Worm (Caenorhabditis elegans) whole organism, L1 larva: ENCODE results near the gene frpr-3.

Experiments
- ama-1 ChIP-seq: fragments of 150-350 bp; optimal IDR thresholded peaks from 2 replicates; lab custom pipeline; 2014
- fkh-8 ChIP-seq: sonication (generic microtip); optimal IDR thresholded peaks from 2 replicates; lab custom pipeline; 2016; ENCODE audit warnings: mild to moderate bottlenecking, missing genetic modification characterization, missing compliant biosample characterization
- mdl-1 ChIP-seq, 2 experiments: fragments of 150-350 bp; optimal IDR thresholded peaks; 2 replicates each; lab custom pipeline; 2014 to 2017; ENCODE audit warnings: missing biosample characterization in 2 of 2, missing genetic modification characterization in 2 of 2, inconsistent platforms in 1 of 2
- nhr-11 ChIP-seq: fragments of 150-350 bp; optimal IDR thresholded peaks from 2 replicates; lab custom pipeline; 2014; ENCODE audit warnings: missing biosample characterization, missing genetic modification characterization
- nhr-77 ChIP-seq: fragments of 150-350 bp; optimal IDR thresholded peaks from 2 replicates; lab custom pipeline; 2014; ENCODE audit warnings: missing biosample characterization, missing genetic modification characterization
- pag-3 ChIP-seq: sonication (generic microtip); optimal IDR thresholded peaks from 2 replicates; lab custom pipeline; 2017; ENCODE audit warnings: missing genetic modification characterization, mild to moderate bottlenecking, missing compliant biosample characterization, antibody characterized with exemption, borderline replicate concordance; ENCODE audit not compliant: insufficient read depth
- pqm-1 ChIP-seq: sonication (generic microtip); optimal IDR thresholded peaks from 3 replicates; lab custom pipeline; 2017; ENCODE audit warnings: missing biosample characterization, missing genetic modification characterization

- no peak for TF ChIP-seq pag-3 (tag; lab: Kevin White, UChicago)
- TF ChIP-seq nhr-77 (tag; lab: Kevin White, UChicago) = no peak
- no peak for TF ChIP-seq ama-1 (lab: Kevin White, UChicago)
- TF ChIP-seq nhr-11 (tag; lab: Kevin White, UChicago) = no peak
- no peak for TF ChIP-seq mdl-1 (tag; optimal IDR thresholded peaks at IDR 0.05; lab: Kevin White, UChicago)
- no peak for TF ChIP-seq pqm-1
- TF ChIP-seq fkh-8 (tag; lab: Kevin White, UChicago) = no peak
These were observed 45.4 kb downstream of the frpr-3 start for ce11 chrV:7816486-7816885.
